Fruit fly (Drosophila melanogaster): Measurements from ENCODE around the gene Pitslre.

The Pitslre gene

dm6 chr3L:20748577-20748976 lies 22.8 kb upstream of the Pitslre start:
- TF ChIP-seq tin (GFP tag; optimal IDR thresholded peaks at IDR 0.05) (no peak), Mrtf (GFP tag; IDR thresholded peaks at IDR 0.05) (no peak), CG9437 (GFP tag; optimal IDR thresholded peaks at IDR 0.05) (peak; percentile 46), CG7372 (GFP tag; IDR thresholded peaks at IDR 0.05) (0 out of 2 replicates have a peak, but pooled peaks have one; percentile 30)

dm6 chr3L:20750391-20750790 lies 20.9 kb upstream of the Pitslre start:
- TF ChIP-seq CG30431 (GFP tag; optimal IDR thresholded peaks at IDR 0.05) (no peak), lab (GFP tag; optimal IDR thresholded peaks at IDR 0.05) (no peak), crc (GFP tag; optimal IDR thresholded peaks at IDR 0.05) (no peak), abd-A (tag; optimal IDR thresholded peaks at IDR 0.05) (peak; percentile 54), NC2β (GFP tag; optimal IDR thresholded peaks at IDR 0.05) (no peak), cas (GFP tag; IDR thresholded peaks at IDR 0.05) (no peak), al (GFP tag; IDR thresholded peaks at IDR 0.05) (no peak), corto (GFP tag; optimal IDR thresholded peaks at IDR 0.05) (no peak), CG1024 (GFP tag; IDR thresholded peaks at IDR 0.05) (no peak), Sox102F (GFP tag; optimal IDR thresholded peaks at IDR 0.05) (no peak), CG15269 (tag; optimal IDR thresholded peaks at IDR 0.05) (no peak), CG31388 (GFP tag; optimal IDR thresholded peaks at IDR 0.05) (no peak), zen2 (GFP tag; IDR thresholded peaks at IDR 0.05; ENCODE audit: partially characterized antibody) (no peak), CG34224 (GFP tag; IDR thresholded peaks at IDR 0.05; ENCODE audit: partially characterized antibody) (no peak), Fer3 (tag; optimal IDR thresholded peaks at IDR 0.05) (no peak), Six4 (GFP tag; optimal IDR thresholded peaks at IDR 0.05) (no peak), CG33557 (GFP tag; optimal IDR thresholded peaks at IDR 0.05) (no peak), inv (GFP tag; IDR thresholded peaks at IDR 0.05; ENCODE audit: partially characterized antibody) (no peak), unc-4 (GFP tag; IDR thresholded peaks at IDR 0.05; ENCODE audit: partially characterized antibody) (no peak), pzg (GFP tag; optimal IDR thresholded peaks at IDR 0.05) (no peak), Oli (tag; optimal IDR thresholded peaks at IDR 0.05) (no peak), Med (GFP tag) (peak; percentile 47), H15 (GFP tag; IDR thresholded peaks at IDR 0.05) (no peak), gsb-n (tag; optimal IDR thresholded peaks at IDR 0.05) (no peak), row (GFP tag; IDR thresholded peaks at IDR 0.05) (no peak), BtbVII (GFP tag; optimal IDR thresholded peaks at IDR 0.05) (no peak), Jarid2 (GFP tag; optimal IDR thresholded peaks at IDR 0.05) (no peak), CrebB (tag; optimal IDR thresholded peaks at IDR 0.05) (no peak), Pdp1 (GFP tag; optimal IDR thresholded peaks at IDR 0.05) (no peak), Hmx (GFP tag; optimal IDR thresholded peaks at IDR 0.05) (no peak), CG32532 (GFP tag; IDR thresholded peaks at IDR 0.05) (no peak), CG7745 (tag; optimal IDR thresholded peaks at IDR 0.05) (no peak), Nf-YA (GFP tag; IDR thresholded peaks at IDR 0.05) (no peak), CG4730 (GFP tag; IDR thresholded peaks at IDR 0.05) (no peak), slp2 (GFP tag; optimal IDR thresholded peaks at IDR 0.05) (no peak), CG18599 (GFP tag; optimal IDR thresholded peaks at IDR 0.05) (no peak), dimm (GFP tag; IDR thresholded peaks at IDR 0.05) (0 out of 2 replicates have a peak, but pooled peaks have one; percentile 17), Hey (tag; optimal IDR thresholded peaks at IDR 0.05) (peak; percentile 4), CG13894 (tag; optimal IDR thresholded peaks at IDR 0.05) (peak; percentile 88), ems (GFP tag; optimal IDR thresholded peaks at IDR 0.05) (no peak), CG7963 (GFP tag; IDR thresholded peaks at IDR 0.05; ENCODE audit: partially characterized antibody) (no peak), Lhr (GFP tag; optimal IDR thresholded peaks at IDR 0.05) (no peak)

All from whole organism, embryonic.